Worm (Caenorhabditis elegans): ENCODE data around the gene T12C9.7.

ce11 chrII:4482021-4482420 lies 21.3 kb upstream of the T12C9.7 start, which contains the start of gene T05C1.2:
- TF ChIP-seq pes-1 (GFP tag; IDR thresholded peaks at IDR 0.05) (no peak), ama-1 (optimal IDR thresholded peaks at IDR 0.05) (no peak)

Data from whole organism, early embryonic.